Fruit fly (Drosophila melanogaster) whole organism, adult: ENCODE results near the gene VhaSFD.

Experiments used
- CG11617 ChIP-seq: fragments of 200-800 bp; sonication (Bioruptor generic); optimal IDR thresholded peaks from 2 replicates; lab custom pipeline; 2017; ENCODE audit warnings: mild to moderate bottlenecking, missing biosample characterization, missing genetic modification reagents, missing genetic modification characterization
- CG12768 ChIP-seq: fragments of 200-800 bp; sonication (Bioruptor generic); optimal IDR thresholded peaks from 2 replicates; lab custom pipeline; 2017; ENCODE audit warnings: missing biosample characterization, missing genetic modification characterization, mild to moderate bottlenecking, moderate library complexity, missing genetic modification reagents
- CG14711 ChIP-seq: fragments of 200-800 bp; sonication (Bioruptor generic); optimal IDR thresholded peaks from 2 replicates; lab custom pipeline; 2018; ENCODE audit warnings: missing biosample characterization, mild to moderate bottlenecking, missing genetic modification characterization, moderate library complexity
- CG1620 ChIP-seq: fragments of 200-800 bp; sonication (Bioruptor generic); optimal IDR thresholded peaks from 2 replicates; lab custom pipeline; 2016; ENCODE audit warnings: missing biosample characterization, missing genetic modification characterization
- CG33017 ChIP-seq: fragments of 200-800 bp; sonication (Bioruptor generic); optimal IDR thresholded peaks from 2 replicates; lab custom pipeline; 2018; ENCODE audit warnings: missing biosample characterization, mild to moderate bottlenecking, missing genetic modification characterization, moderate library complexity
- CG5204 ChIP-seq: fragments of 200-800 bp; sonication (Bioruptor generic); optimal IDR thresholded peaks from 2 replicates; lab custom pipeline; 2016; ENCODE audit warnings: missing biosample characterization, missing genetic modification characterization
- CG7045 ChIP-seq: fragments of 200-800 bp; sonication (Bioruptor generic); optimal IDR thresholded peaks from 2 replicates; lab custom pipeline; 2017; ENCODE audit warnings: missing biosample characterization, mild to moderate bottlenecking, missing genetic modification characterization
- CG7101 ChIP-seq: fragments of 200-800 bp; sonication (Bioruptor generic); optimal IDR thresholded peaks from 2 replicates; lab custom pipeline; 2018; ENCODE audit warnings: missing biosample characterization, mild to moderate bottlenecking, missing genetic modification characterization, moderate library complexity
- Clk ChIP-seq: fragments of 200-800 bp; sonication (Bioruptor generic); optimal IDR thresholded peaks from 2 replicates; lab custom pipeline; 2017; ENCODE audit warnings: missing biosample characterization, missing genetic modification characterization
- Crg-1 ChIP-seq: fragments of 200-800 bp; sonication (Bioruptor generic); optimal IDR thresholded peaks from 2 replicates; lab custom pipeline; 2016; ENCODE audit warnings: missing biosample characterization, missing genetic modification characterization
- Hr96 ChIP-seq: fragments of 200-800 bp; sonication (Bioruptor generic); optimal IDR thresholded peaks from 2 replicates; lab custom pipeline; 2016; ENCODE audit warnings: missing biosample characterization, missing genetic modification characterization
- Mnt ChIP-seq: fragments of 200-800 bp; sonication (Bioruptor generic); optimal IDR thresholded peaks from 2 replicates; lab custom pipeline; 2016; ENCODE audit warnings: missing biosample characterization, mild to moderate bottlenecking, missing genetic modification characterization
- bab1 ChIP-seq: fragments of 200-800 bp; sonication (Bioruptor generic); optimal IDR thresholded peaks from 3 replicates; lab custom pipeline; 2019; ENCODE audit warnings: missing biosample characterization, mild to moderate bottlenecking, missing genetic modification characterization, moderate library complexity
- cic ChIP-seq: fragments of 200-800 bp; sonication (Bioruptor generic); optimal IDR thresholded peaks from 2 replicates; lab custom pipeline; 2017; ENCODE audit warnings: missing biosample characterization, mild to moderate bottlenecking, missing genetic modification characterization, moderate library complexity
- cnc ChIP-seq, 2 experiments: fragments of >200 bp; optimal IDR thresholded peaks; 2 replicates each; lab custom pipeline; 2017
- kay ChIP-seq: fragments of 200-800 bp; sonication (Bioruptor generic); peaks from one replicate; lab custom pipeline; 2016; ENCODE audit warnings: missing biosample characterization, missing genetic modification characterization, borderline replicate concordance
- ovo ChIP-seq: fragments of 200-800 bp; sonication (Bioruptor generic); optimal IDR thresholded peaks from 2 replicates; lab custom pipeline; 2016; ENCODE audit warnings: missing biosample characterization, missing genetic modification characterization
- pad ChIP-seq: fragments of 200-800 bp; sonication (Bioruptor generic); optimal IDR thresholded peaks from 3 replicates; lab custom pipeline; 2017; ENCODE audit warnings: missing biosample characterization, missing genetic modification characterization, mild to moderate bottlenecking, moderate library complexity, missing genetic modification reagents
- tj ChIP-seq: fragments of 200-800 bp; sonication (Bioruptor generic); optimal IDR thresholded peaks from 3 replicates; lab custom pipeline; 2017; ENCODE audit warnings: missing biosample characterization, mild to moderate bottlenecking, missing genetic modification characterization, moderate library complexity
- toe ChIP-seq: fragments of 200-800 bp; sonication (Bioruptor generic); optimal IDR thresholded peaks from 2 replicates; lab custom pipeline; 2016; ENCODE audit warnings: missing biosample characterization, missing genetic modification characterization

The VhaSFD gene

DNA sequence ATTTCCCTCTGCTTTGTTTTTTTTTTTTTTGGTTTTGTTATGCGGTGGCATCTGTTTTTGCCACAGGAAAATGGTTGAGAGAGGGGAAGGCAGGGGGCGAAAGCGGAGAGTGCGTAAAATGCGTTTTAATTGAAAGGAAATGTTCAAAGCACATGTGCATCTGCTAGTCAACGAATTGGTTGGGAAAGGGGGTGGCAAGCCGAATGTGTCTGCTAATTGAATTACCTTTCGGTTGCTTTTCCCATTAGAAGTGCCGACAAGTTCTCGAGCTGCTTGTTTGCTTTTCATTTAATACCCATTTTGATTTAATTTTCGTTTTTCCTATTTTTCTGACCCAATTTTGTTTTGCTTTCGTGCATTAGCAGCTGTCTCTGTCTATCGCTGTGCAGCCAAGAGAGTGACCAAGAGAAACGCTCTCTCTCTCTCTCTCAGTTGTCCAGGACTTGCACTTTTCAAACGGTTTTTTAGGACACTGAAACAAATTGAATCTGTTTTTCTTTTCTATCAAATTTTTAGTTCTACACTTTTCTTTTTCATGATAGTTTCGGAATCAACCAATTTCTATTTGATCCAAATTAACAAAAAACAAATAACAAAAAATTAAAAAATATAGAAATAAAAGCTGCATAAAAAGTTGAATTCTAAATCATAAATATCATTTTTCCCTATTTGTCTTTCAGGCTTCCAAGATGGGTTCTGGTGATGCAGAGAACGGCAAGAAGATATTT is 9.0 kb downstream of the VhaSFD start:
- TF ChIP-seq toe (GFP tag; lab: Kevin White, UChicago) (no peak), cic (no peak), Hr96 (GFP tag; lab: Kevin White, UChicago) (no peak), CG7045 (no peak), tj (GFP tag; lab: Kevin White, UChicago) (no peak), pad (GFP tag; lab: Kevin White, UChicago) (no peak)

DNA sequence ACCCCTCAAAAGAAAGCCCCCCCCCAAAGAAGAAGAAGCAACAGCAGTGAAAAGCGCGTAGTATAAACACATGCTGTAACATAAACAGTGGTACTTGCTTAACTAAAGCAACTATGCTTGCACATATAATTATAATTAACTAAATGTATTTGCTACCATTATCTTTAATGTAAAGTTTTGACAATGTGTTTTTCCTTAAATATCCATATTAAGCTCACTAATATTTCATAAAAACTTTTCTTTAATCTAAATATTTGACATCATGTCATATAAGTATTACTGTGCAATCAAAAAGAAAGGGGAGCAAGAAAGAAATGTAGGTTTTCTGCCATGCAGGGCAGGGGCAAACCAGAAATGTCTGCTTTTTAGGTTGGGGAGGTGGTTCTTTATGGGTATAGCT is 10.9 kb downstream of the VhaSFD start:
- TF ChIP-seq CG11617 (no peak), Clk (no peak), tj (GFP tag; lab: Kevin White, UChicago) (no peak), Crg-1 (GFP tag; lab: Kevin White, UChicago) (no peak), toe (GFP tag; lab: Kevin White, UChicago) (no peak), ovo (GFP tag; lab: Kevin White, UChicago) (no peak), Mnt (no peak), kay (GFP tag; lab: Kevin White, UChicago) (no peak), CG7045 (no peak), CG12768 (GFP tag; lab: Kevin White, UChicago) (no peak), bab1 (GFP tag; lab: Kevin White, UChicago) (no peak), pad (GFP tag; lab: Kevin White, UChicago) (peak; percentile 9), cnc (optimal IDR thresholded peaks at IDR 0.05; lab: Kevin White, UChicago) (no peak), CG33017 (tag; lab: Kevin White, UChicago) (no peak), CG14711 (tag; lab: Kevin White, UChicago) (peak; percentile 32), cic (no peak)

DNA sequence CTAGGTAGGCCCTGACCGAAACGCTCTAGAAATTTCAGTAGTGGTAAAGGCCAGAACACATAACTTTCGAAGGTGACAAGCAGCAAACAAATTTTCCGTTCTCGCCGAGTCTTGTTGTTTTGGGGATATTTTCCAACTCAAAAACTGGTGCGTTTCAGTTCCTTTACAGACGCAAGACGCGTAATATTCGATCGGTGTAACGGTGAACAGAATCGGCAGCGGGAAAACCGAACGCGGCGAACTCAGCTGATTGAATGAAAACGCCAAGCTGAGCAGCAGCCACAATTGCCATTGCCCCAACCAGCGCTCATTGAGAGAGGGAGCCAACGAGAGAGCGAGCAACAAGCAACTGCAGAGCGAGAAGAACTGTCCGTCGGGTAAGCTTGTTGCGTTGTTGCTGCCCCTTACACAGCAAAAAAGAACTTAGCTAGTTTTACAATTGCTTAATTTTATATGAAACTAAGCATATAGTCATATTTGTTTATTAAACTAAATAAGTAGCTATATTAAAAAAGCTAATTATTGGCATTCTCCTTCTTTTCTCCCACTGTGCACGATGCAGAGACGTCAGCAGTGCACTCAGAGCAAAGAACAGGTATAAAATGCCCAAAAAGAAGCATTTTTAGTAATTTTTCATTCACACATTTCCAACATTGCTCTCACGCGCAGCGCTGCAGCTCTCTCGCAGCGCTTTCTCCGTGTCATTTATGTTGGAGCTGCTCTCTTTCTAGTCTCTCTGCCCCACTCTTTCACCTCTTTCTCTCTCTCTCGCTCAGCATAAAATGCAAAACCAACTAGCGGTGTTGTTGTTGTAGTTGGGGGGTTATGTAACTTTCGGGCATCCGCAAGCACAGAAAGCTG is 11.6 kb downstream of the VhaSFD start, which contains the start of the genes Cyt-c-d and CG31808:
Gene Cyt-c-d, plus strand, starts transcription at position 51 of the 861 bp plus-strand sequence.
Gene CG31808, minus strand, starts transcription at position 355 of the 861 bp plus-strand sequence.
- peak; percentile 68 for TF ChIP-seq cic
- TF ChIP-seq Hr96 (GFP tag; lab: Kevin White, UChicago) = peak; percentile 70
- TF ChIP-seq CG7045 = peak; percentile 85
- TF ChIP-seq CG7101 = peak; percentile 89
- peak; percentile 88 for TF ChIP-seq bab1 (GFP tag; lab: Kevin White, UChicago)
- TF ChIP-seq CG5204 (GFP tag; lab: Kevin White, UChicago) = peak; percentile 71
- TF ChIP-seq CG33017 (tag; lab: Kevin White, UChicago) = peak; percentile 88
- TF ChIP-seq CG12768 (GFP tag; lab: Kevin White, UChicago) = peak; percentile 69
- TF ChIP-seq CG14711 (tag; lab: Kevin White, UChicago) = peak; percentile 85
- TF ChIP-seq CG11617 = peak; percentile 83
- TF ChIP-seq cnc (optimal IDR thresholded peaks at IDR 0.05; lab: Kevin White, UChicago) = no peak
- no peak for TF ChIP-seq kay (GFP tag; lab: Kevin White, UChicago)
- peak; percentile 43 for TF ChIP-seq Mnt
- TF ChIP-seq pad (GFP tag; lab: Kevin White, UChicago) = peak; percentile 53
- peak; percentile 83 for TF ChIP-seq tj (GFP tag; lab: Kevin White, UChicago)
- TF ChIP-seq ovo (GFP tag; lab: Kevin White, UChicago) = no peak
- peak; percentile 72 for TF ChIP-seq toe (GFP tag; lab: Kevin White, UChicago)
- peak; percentile 49 for TF ChIP-seq Clk
- TF ChIP-seq CG1620 (GFP tag; lab: Kevin White, UChicago) = peak; percentile 34
- TF ChIP-seq Crg-1 (GFP tag; lab: Kevin White, UChicago) = peak; percentile 49

DNA sequence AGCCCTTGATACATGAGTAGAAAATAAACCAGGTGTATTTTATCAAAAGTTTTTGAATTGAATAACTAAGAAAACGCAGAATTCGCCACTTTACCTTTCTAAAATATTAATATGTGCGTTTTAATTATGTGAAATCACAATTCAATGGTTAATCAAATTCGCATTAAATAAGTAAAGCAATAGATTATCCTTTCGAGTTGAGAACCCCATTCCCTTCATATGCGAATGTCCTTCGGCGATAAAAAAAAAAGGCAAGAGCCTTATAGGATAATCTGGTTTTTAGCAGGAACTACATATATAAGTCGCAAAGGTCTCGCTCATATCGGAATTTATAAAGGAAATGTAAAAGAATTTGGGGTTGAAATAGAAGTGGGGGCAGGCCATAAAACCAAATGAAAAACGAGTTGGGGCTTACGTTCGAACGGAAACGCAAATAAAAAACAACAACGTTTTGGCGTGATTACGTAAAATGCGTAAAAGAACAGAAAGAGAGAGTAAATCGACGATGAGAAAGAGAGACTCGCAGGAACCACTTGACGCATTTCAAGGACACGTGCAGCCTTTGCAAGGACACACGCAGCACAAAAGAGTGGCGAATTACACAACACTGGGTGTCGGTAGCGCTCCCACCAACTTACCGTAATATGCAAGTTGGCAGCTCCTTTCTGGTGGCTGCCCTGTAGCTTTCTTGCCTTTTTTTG is 12.3 kb downstream of the VhaSFD start:
- TF ChIP-seq ovo (GFP tag; lab: Kevin White, UChicago) = no peak
- peak; percentile 58 for TF ChIP-seq kay (GFP tag; lab: Kevin White, UChicago)
- no peak for TF ChIP-seq CG12768 (GFP tag; lab: Kevin White, UChicago)
- TF ChIP-seq toe (GFP tag; lab: Kevin White, UChicago) = no peak

DNA sequence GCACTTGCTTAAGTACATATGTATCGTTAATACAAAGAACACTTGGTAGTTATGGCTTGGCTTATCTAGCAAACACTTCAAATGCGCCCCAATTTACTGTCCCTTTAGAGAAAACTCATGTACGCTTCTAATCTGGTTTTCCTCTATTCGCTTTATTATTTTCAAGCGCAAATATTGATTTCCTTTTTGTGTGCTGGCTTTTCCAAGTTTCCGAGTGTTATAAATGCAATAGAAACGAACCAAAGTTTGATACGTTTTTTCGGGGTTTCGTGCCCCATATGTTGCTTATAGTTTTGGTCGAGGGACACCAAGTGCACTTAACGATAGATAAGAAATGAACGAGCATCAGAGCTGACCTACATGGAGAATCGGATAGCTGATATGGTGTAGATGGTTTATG is 13.7 kb downstream of the VhaSFD start:
- TF ChIP-seq CG7045 = no peak

DNA sequence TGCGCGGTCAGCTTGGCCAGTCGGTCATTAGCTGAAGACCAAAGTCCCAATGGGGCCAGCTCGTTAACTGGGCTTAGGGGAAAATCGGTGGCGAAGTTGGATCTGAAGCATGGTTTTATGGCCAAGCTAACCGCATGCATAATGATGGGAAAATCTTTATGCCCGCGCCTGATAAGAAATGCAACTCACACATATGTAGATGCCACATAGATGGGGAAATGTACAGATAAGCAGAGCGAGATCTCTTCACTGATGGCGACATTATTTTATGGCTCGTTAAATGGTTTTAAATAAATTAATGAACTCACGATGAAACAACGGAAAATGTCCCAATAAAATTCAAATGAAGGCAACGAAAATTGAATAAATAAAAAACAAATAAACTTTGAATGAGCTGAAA is 15.7 kb downstream of the VhaSFD start:
- no peak for TF ChIP-seq CG11617
